Worm (Caenorhabditis elegans) whole organism, midembryonic: ENCODE data around the gene msp-33.
"Not testable (repeated sequence)": the region's sequence is repeated elsewhere in the genome, so short reads cannot be mapped to it uniquely, and the experiment has no call there.

Source experiments
- T22C8.4 ChIP-seq: fragments of 200-800 bp; sonication (Bioruptor generic); IDR thresholded peaks from 2 replicates; pipeline ENCODE4 v1.3.6; 2022; ENCODE audit warnings: missing genetic modification characterization, missing compliant biosample characterization
- cog-1 ChIP-seq: sonication (generic microtip); optimal IDR thresholded peaks from 2 replicates; lab custom pipeline; 2016; ENCODE audit warnings: missing genetic modification characterization, missing compliant biosample characterization
- flt-1 ChIP-seq: fragments of 200-800 bp; sonication (Bioruptor generic); IDR thresholded peaks from 2 replicates; pipeline ENCODE4 v1.3.6; 2022; ENCODE audit warnings: missing genetic modification characterization, missing compliant biosample characterization
- klf-2 ChIP-seq: fragments of 200-800 bp; sonication (Bioruptor generic); conservative IDR thresholded peaks from 2 replicates; pipeline ENCODE4 v1.3.6; 2022; ENCODE audit warnings: missing genetic modification reagents, missing genetic modification characterization, missing compliant biosample characterization
- med-1 ChIP-seq: sonication (generic microtip); optimal IDR thresholded peaks from 2 replicates; lab custom pipeline; 2017; ENCODE audit warnings: missing genetic modification characterization, mild to moderate bottlenecking, missing compliant biosample characterization, antibody characterized with exemption, missing genetic modification reagents; ENCODE audit not compliant: insufficient read depth
- ref-1 ChIP-seq: fragments of 200-800 bp; sonication (Bioruptor generic); conservative IDR thresholded peaks from 2 replicates; pipeline ENCODE4 v1.3.6; 2022; ENCODE audit warnings: missing genetic modification reagents, missing genetic modification characterization, missing compliant biosample characterization
- tab-1 ChIP-seq: fragments of 200-800 bp; sonication (Bioruptor generic); IDR thresholded peaks from 2 replicates; pipeline ENCODE4 v1.3.6; 2022; ENCODE audit warnings: missing genetic modification characterization, missing compliant biosample characterization
- ztf-23 ChIP-seq: fragments of 200-800 bp; sonication (Bioruptor generic); IDR thresholded peaks from 2 replicates; pipeline ENCODE4 v1.3.6; 2022; ENCODE audit warnings: missing genetic modification reagents, missing genetic modification characterization, missing compliant biosample characterization
- ztf-29 ChIP-seq: fragments of 200-800 bp; sonication (Bioruptor generic); IDR thresholded peaks from 2 replicates; pipeline ENCODE4 v1.3.6; 2022; ENCODE audit warnings: missing genetic modification reagents, missing genetic modification characterization, missing compliant biosample characterization

Gene msp-33

ce11 chrII:4904778-4905177 lies 12.3 kb upstream of the msp-33 start, which contains the start of gene btbd-10:
Gene btbd-10 (plus strand): TSS chrII:4905008.
- TF ChIP-seq ref-1 (GFP tag; lab: Robert Waterston, UW) (no peak), T22C8.4 (GFP tag; lab: Robert Waterston, UW) (no peak), ztf-23 (GFP tag; lab: Robert Waterston, UW) (no peak), cog-1 (tag; lab: Kevin White, UChicago) (no peak), klf-2 (no peak), ztf-29 (GFP tag; lab: Robert Waterston, UW) (no peak), tab-1 (GFP tag; lab: Robert Waterston, UW) (no peak), flt-1 (GFP tag; lab: Robert Waterston, UW) (no peak), med-1 (GFP tag; lab: Kevin White, UChicago) (no peak)

- 0 out of 2 replicates have a peak, but pooled peaks have one; percentile 7 for TF ChIP-seq flt-1 (GFP tag; lab: Robert Waterston, UW)
- TF ChIP-seq ztf-29 (GFP tag; lab: Robert Waterston, UW): peak; percentile 57; the same call in 1 of the 2 replicates
- no peak for TF ChIP-seq ref-1 (GFP tag; lab: Robert Waterston, UW)
These were observed 11.8 kb upstream of the msp-33 start for ce11 chrII:4904277-4904676.

DNA sequence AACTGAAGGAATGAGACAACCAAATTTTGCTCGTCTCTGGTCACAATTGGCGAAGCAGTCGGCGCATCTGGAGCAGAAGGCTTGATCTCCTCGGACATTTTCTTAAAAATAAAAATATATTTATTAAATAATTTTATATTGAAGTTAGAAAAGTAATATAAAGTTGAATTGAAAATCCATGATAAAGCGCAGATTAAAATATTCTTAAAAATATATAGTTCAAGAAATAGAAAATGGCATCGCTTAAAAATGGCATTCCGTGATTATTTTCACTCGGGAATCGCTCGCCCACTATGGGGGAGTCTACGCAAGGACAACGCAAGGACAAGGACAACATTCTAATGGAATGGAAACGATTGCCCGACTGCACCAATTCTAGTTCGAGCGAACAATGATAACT lies 11.2 kb upstream of the msp-33 start, which contains the start of gene sgt-1:
Gene sgt-1 (minus strand): TSS at position 101 of the 400 bp plus-strand sequence.
- not testable (repeated sequence) for TF ChIP-seq med-1 (GFP tag; lab: Kevin White, UChicago); cog-1 (tag; lab: Kevin White, UChicago); tab-1 (GFP tag; lab: Robert Waterston, UW)

- TF ChIP-seq tab-1 (GFP tag; lab: Robert Waterston, UW) (no peak), T22C8.4 (GFP tag; lab: Robert Waterston, UW) (peak; percentile 80)
These were observed 9.5 kb upstream of the msp-33 start, which contains the start of gene R05F9.9 for ce11 chrII:4902035-4902434. Gene R05F9.9 (minus strand): TSS chrII:4902100.

- not testable (repeated sequence) for TF ChIP-seq klf-2; tab-1 (GFP tag; lab: Robert Waterston, UW); ztf-29 (GFP tag; lab: Robert Waterston, UW)
These were observed 6.0 kb upstream of the msp-33 start, which contains the start of gene msp-32 for ce11 chrII:4898529-4898928. Gene msp-32 (plus strand): TSS chrII:4898829.

- no peak for TF ChIP-seq klf-2
- TF ChIP-seq med-1 (GFP tag; lab: Kevin White, UChicago): no peak
- no peak for TF ChIP-seq ztf-23 (GFP tag; lab: Robert Waterston, UW)
- TF ChIP-seq ztf-29 (GFP tag; lab: Robert Waterston, UW): no peak
- no peak for TF ChIP-seq cog-1 (tag; lab: Kevin White, UChicago)
- TF ChIP-seq flt-1 (GFP tag; lab: Robert Waterston, UW): no peak
- TF ChIP-seq ref-1 (GFP tag; lab: Robert Waterston, UW): no peak
- no peak for TF ChIP-seq T22C8.4 (GFP tag; lab: Robert Waterston, UW)
- TF ChIP-seq tab-1 (GFP tag; lab: Robert Waterston, UW): no peak
These were observed 1.3 kb downstream of the msp-33 start, which contains the start of gene gst-9 for ce11 chrII:4891012-4891775. Gene gst-9 (plus strand): TSS chrII:4891585.

ce11 chrII:4888527-4889487 lies 3.7 kb downstream of the msp-33 start, which contains the start of gene pgm-1:
Gene pgm-1 (plus strand): TSS chrII:4889437.
- no peak for TF ChIP-seq ref-1 (GFP tag; lab: Robert Waterston, UW)
- TF ChIP-seq ztf-23 (GFP tag; lab: Robert Waterston, UW): no peak
- no peak for TF ChIP-seq T22C8.4 (GFP tag; lab: Robert Waterston, UW)
- TF ChIP-seq cog-1 (tag; lab: Kevin White, UChicago): no peak
- TF ChIP-seq tab-1 (GFP tag; lab: Robert Waterston, UW): no peak
- no peak for TF ChIP-seq flt-1 (GFP tag; lab: Robert Waterston, UW)
- TF ChIP-seq ztf-29 (GFP tag; lab: Robert Waterston, UW): no peak
- TF ChIP-seq klf-2: no peak
- TF ChIP-seq med-1 (GFP tag; lab: Kevin White, UChicago): no peak

ce11 chrII:4885976-4886375 lies 6.5 kb downstream of the msp-33 start, which contains the start of gene R05F9.7:
Gene R05F9.7 (plus strand): TSS chrII:4886276.
- no peak for TF ChIP-seq ztf-23 (GFP tag; lab: Robert Waterston, UW)
- no peak for TF ChIP-seq cog-1 (tag; lab: Kevin White, UChicago)

DNA sequence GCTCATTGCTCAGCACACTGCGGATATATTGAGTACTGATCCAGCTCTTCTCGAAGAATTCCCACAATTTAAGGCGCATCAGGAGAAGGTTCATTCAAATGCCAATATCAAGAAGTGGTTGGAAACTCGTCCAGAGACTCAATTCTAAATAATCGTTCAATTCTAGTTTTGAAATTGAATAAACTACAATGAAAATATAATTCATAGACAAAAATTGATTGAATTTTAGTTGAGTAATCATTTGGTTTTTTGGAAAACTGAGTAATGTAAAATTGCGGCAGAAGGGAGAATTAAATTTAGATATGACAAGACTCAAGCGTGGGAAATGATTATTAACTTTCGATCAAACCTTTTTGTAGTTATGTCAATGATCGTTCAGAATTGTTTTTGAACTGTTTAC lies 8.1 kb downstream of the msp-33 start:
- TF ChIP-seq tab-1 (GFP tag; lab: Robert Waterston, UW) (no peak), ref-1 (GFP tag; lab: Robert Waterston, UW) (no peak), ztf-29 (GFP tag; lab: Robert Waterston, UW) (no peak), ztf-23 (GFP tag; lab: Robert Waterston, UW) (no peak), cog-1 (tag; lab: Kevin White, UChicago) (no peak), med-1 (GFP tag; lab: Kevin White, UChicago) (no peak), klf-2 (no peak)
